Fruit fly (Drosophila melanogaster): ENCODE measurements around the gene Oga.

Oga gene

DNA sequence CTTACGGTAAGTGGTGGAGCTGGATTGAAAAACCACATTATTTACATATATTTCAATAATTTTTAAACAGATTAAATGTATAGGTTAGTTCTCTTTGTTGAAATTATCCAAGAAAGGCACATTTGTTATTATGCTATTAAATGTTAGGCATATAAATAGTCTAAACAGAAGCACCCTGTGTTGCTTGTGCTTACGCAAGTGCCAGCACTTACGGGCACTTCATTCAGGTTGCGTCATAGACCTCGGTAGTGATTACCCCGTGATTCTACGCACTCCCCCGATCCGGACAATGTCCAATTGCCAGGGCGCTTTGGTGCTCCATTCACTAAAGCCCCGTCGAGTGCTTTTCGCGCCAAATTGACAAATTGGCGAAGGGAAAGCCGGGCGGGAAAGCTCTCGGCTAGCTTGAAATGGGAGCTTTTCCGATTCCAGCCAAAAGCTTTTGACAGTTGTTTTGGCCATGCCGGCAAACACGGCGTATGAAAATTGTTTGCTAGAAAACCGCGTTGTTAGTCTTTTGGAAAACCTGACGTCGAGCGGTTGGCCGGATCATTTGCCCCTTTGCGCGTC lies 27.7 kb downstream of the Oga start, which contains the start of gene ETHR (continued):
- TF ChIP-seq CG12659 (GFP tag; optimal IDR thresholded peaks at IDR 0.05) (peak; percentile 51), CG6854 (GFP tag; optimal IDR thresholded peaks at IDR 0.05) (peak; percentile 37), sna (GFP tag; IDR thresholded peaks at IDR 0.05; ENCODE audit: partially characterized antibody) (no peak), CG12942 (GFP tag; optimal IDR thresholded peaks at IDR 0.05) (no peak), CG10462 (GFP tag; optimal IDR thresholded peaks at IDR 0.05) (no peak), ranshi (GFP tag; IDR thresholded peaks at IDR 0.05) (no peak; the same call in 1 of the 2 replicates), CG3065 (GFP tag; optimal IDR thresholded peaks at IDR 0.05) (no peak), aop (GFP tag; IDR thresholded peaks at IDR 0.05) (no peak), NfI (GFP tag; optimal IDR thresholded peaks at IDR 0.05) (peak; percentile 30), onecut (GFP tag; IDR thresholded peaks at IDR 0.05) (peak; percentile 10; the same call in 1 of the 2 replicates), C15 (GFP tag; IDR thresholded peaks at IDR 0.05) (no peak), wor (GFP tag; IDR thresholded peaks at IDR 0.05) (no peak), CG11456 (GFP tag; IDR thresholded peaks at IDR 0.05) (peak; percentile 73; the same call in 2 of the 3 replicates), CG5953 (GFP tag; IDR thresholded peaks at IDR 0.05) (no peak), Nf-YA (GFP tag; IDR thresholded peaks at IDR 0.05) (no peak), Mad (GFP tag; optimal IDR thresholded peaks at IDR 0.05) (no peak), CG13775 (GFP tag; optimal IDR thresholded peaks at IDR 0.05) (peak; percentile 39), ato (GFP tag; IDR thresholded peaks at IDR 0.05; ENCODE audit: partially characterized antibody) (no peak), HLHmδ (GFP tag; optimal IDR thresholded peaks at IDR 0.05) (no peak), stc (GFP tag; IDR thresholded peaks at IDR 0.05) (peak; percentile 40; the same call in 1 of the 2 replicates), prd (optimal IDR thresholded peaks at IDR 0.05) (no peak), prd (GFP tag; IDR thresholded peaks at IDR 0.05) (peak; percentile 44; the same call in 1 of the 3 replicates), bbx (GFP tag; IDR thresholded peaks at IDR 0.05; ENCODE audit: partially characterized antibody) (no peak), tna (GFP tag; IDR thresholded peaks at IDR 0.05; ENCODE audit: partially characterized antibody) (no peak), Optix (GFP tag; IDR thresholded peaks at IDR 0.05) (no peak), CG10366 (GFP tag; IDR thresholded peaks at IDR 0.05) (peak; percentile 81), Rx (GFP tag; IDR thresholded peaks at IDR 0.05) (no peak), CG5180 (GFP tag; optimal IDR thresholded peaks at IDR 0.05) (no peak), CG10565 (GFP tag; optimal IDR thresholded peaks at IDR 0.05) (no peak), psq (GFP tag; optimal IDR thresholded peaks at IDR 0.05) (no peak), ci (GFP tag; IDR thresholded peaks at IDR 0.05) (peak; percentile 31; the same call in 1 of the 3 replicates), CG12104 (GFP tag; optimal IDR thresholded peaks at IDR 0.05) (peak; percentile 30), slp2 (GFP tag; optimal IDR thresholded peaks at IDR 0.05) (no peak), CG13424 (tag; optimal IDR thresholded peaks at IDR 0.05) (peak; percentile 51), kah (GFP tag; optimal IDR thresholded peaks at IDR 0.05) (no peak), kni (GFP tag; optimal IDR thresholded peaks at IDR 0.05) (no peak), Sry-δ (GFP tag; optimal IDR thresholded peaks at IDR 0.05) (no peak), Abd-B (GFP tag; optimal IDR thresholded peaks at IDR 0.05) (no peak), CG16815 (GFP tag; optimal IDR thresholded peaks at IDR 0.05) (no peak), Hand (GFP tag; optimal IDR thresholded peaks at IDR 0.05) (peak; percentile 59), repo (GFP tag; optimal IDR thresholded peaks at IDR 0.05) (no peak), Gug (GFP tag; IDR thresholded peaks at IDR 0.05) (no peak), sens (GFP tag) (peak; percentile 38), Lpt (GFP tag; optimal IDR thresholded peaks at IDR 0.05) (no peak), knrl (GFP tag; IDR thresholded peaks at IDR 0.05; ENCODE audit: partially characterized antibody) (no peak), CG10274 (GFP tag; optimal IDR thresholded peaks at IDR 0.05) (no peak), esg (GFP tag; conservative IDR thresholded peaks at IDR 0.05) (no peak), unc-4 (GFP tag; IDR thresholded peaks at IDR 0.05; ENCODE audit: partially characterized antibody) (peak; percentile 53), lov (optimal IDR thresholded peaks at IDR 0.05) (no peak), lov (GFP tag; IDR thresholded peaks at IDR 0.05) (no peak), ro (GFP tag; IDR thresholded peaks at IDR 0.05) (no peak), dati (GFP tag; IDR thresholded peaks at IDR 0.05) (no peak)
